Fruit fly (Drosophila melanogaster) Kc167 (cell line): Measurements from ENCODE around the gene CG10598.

Source experiments
- Sin3A ChIP-seq: fragments of >200 bp; optimal IDR thresholded peaks from 2 replicates; lab custom pipeline; 2018; ENCODE audit warnings: missing external identifiers
- insv ChIP-seq: fragments of >200 bp; optimal IDR thresholded peaks from 3 replicates; lab custom pipeline; 2018; ENCODE audit warnings: missing external identifiers
- psq ChIP-seq: fragments of >200 bp; optimal IDR thresholded peaks from 2 replicates; lab custom pipeline; 2017; ENCODE audit warnings: missing external identifiers

DNA sequence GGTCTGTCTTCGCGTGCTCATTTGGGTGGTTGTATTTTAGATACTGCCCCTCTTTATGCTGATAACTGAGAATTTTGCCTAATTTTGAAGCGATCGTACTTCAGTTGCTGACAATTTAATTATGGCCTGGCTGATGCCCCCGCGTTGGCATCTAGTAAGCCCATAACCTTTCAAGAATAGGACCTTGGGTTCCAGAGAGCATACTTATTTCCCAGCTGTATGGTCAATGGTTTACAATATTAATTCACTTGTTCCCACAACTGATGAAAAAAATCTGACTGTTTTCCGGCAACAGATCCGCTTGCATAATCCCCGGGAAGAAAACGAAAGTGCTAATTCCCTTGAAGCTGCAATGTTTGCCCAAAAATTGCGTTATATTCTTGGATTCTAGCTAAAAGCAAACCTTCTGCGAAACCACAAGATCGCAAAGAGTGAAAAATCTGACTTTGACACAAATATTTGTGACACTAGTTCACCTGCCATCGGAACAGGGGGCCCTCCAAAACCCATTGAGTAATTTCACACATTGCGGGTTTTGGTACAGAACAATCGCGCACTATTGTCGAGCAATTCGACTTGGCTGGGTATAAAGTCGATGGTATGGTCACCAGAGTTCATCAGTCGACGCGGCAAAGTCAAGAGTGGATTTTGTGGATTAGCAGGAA lies 24.0 kb downstream of the CG10598 start, which contains the start of the genes TTLL1A and CG5070:
- TF ChIP-seq psq (no peak), insv (lab: Kevin White, UChicago) (no peak), Sin3A (lab: Kevin White, UChicago) (no peak)
